Fruit fly (Drosophila melanogaster): Measurements from ENCODE around the gene xit.

Gene xit

DNA sequence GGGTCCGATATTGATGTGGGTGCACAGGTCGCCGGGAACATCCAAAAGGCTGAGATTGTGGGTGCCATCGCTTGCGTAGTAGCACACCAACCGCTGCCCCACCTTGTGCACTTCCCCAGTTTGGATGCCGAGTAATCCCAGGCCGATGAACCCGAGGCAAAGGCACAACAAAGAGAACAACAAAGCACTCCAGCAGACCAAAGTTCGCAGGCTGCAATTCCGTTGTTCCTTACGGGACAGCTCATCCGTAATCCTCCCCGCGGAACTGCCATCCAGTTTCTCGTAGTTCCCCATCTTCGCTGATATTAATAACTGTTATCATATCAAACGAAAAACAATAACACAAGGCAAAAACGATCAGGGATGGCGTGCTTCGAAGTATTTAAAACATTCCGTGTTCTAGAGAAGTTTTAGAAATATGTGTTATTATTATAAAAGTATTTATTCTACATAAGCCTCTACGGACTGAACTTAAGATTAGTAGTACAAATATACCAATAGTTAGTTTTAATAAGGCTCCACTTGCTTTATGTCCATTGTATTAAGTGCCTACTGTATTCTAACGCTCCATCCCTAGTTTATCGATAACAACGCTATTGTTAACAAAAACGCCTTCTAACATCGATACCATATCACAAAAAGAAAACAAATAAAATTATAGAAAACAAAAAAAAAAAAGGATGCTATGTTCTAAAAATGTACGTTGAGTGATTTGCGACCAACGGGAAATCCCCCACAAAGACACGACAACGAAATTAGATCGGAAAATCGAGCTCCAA is 28.6 kb downstream of the xit start, which contains the start of the genes Cht11 and CG4558 (continued):
- TF ChIP-seq onecut (GFP tag; IDR thresholded peaks at IDR 0.05) (peak; percentile 56), jumu (GFP tag; optimal IDR thresholded peaks at IDR 0.05) (peak; percentile 64), tna (GFP tag; IDR thresholded peaks at IDR 0.05; ENCODE audit: partially characterized antibody) (peak; percentile 24; the same call in 1 of the 2 replicates), CG14965 (GFP tag; optimal IDR thresholded peaks at IDR 0.05; ENCODE audit: borderline replicate concordance) (no peak), Rfx (GFP tag; IDR thresholded peaks at IDR 0.05) (peak; percentile 87), CG17802 (tag; optimal IDR thresholded peaks at IDR 0.05) (peak; percentile 20), yki (optimal IDR thresholded peaks at IDR 0.05) (no peak), Jarid2 (GFP tag; optimal IDR thresholded peaks at IDR 0.05) (peak; percentile 8), Xbp1 (GFP tag; optimal IDR thresholded peaks at IDR 0.05) (peak; percentile 87), gem (tag; optimal IDR thresholded peaks at IDR 0.05) (peak; percentile 92), Gsc (GFP tag; IDR thresholded peaks at IDR 0.05) (peak; percentile 14; the same call in 1 of the 2 replicates), CG10209 (GFP tag; optimal IDR thresholded peaks at IDR 0.05) (peak; percentile 76), CG7372 (GFP tag; IDR thresholded peaks at IDR 0.05) (peak; percentile 84), CG7786 (GFP tag; optimal IDR thresholded peaks at IDR 0.05) (peak; percentile 58), Oaz (GFP tag; IDR thresholded peaks at IDR 0.05) (peak; percentile 50; the same call in 1 of the 2 replicates), kay (GFP tag; optimal IDR thresholded peaks at IDR 0.05) (peak; percentile 77), wdn (GFP tag; IDR thresholded peaks at IDR 0.05) (peak; percentile 72), CG8478 (optimal IDR thresholded peaks at IDR 0.05) (no peak), NFAT (GFP tag; IDR thresholded peaks at IDR 0.05) (peak; percentile 71), jigr1 (GFP tag; IDR thresholded peaks at IDR 0.05) (0 out of 3 replicates have a peak, but pooled peaks have one; percentile 29), CG8388 (GFP tag; optimal IDR thresholded peaks at IDR 0.05) (peak; percentile 76), gsb-n (tag; optimal IDR thresholded peaks at IDR 0.05) (peak; percentile 68), Eip74EF (GFP tag; optimal IDR thresholded peaks at IDR 0.05) (peak in 1 of 2 experiments; percentile 56), D19B (GFP tag; optimal IDR thresholded peaks at IDR 0.05) (peak; percentile 60), CG17568 (GFP tag; optimal IDR thresholded peaks at IDR 0.05) (no peak), ewg (GFP tag; optimal IDR thresholded peaks at IDR 0.05) (peak; percentile 58), gce (GFP tag; IDR thresholded peaks at IDR 0.05) (0 out of 3 replicates have a peak, but pooled peaks have one; percentile 49), CG17328 (GFP tag; IDR thresholded peaks at IDR 0.05) (peak; percentile 82), CG33557 (GFP tag; optimal IDR thresholded peaks at IDR 0.05) (peak; percentile 67), CG9817 (tag; optimal IDR thresholded peaks at IDR 0.05) (peak; percentile 83), ranshi (GFP tag; IDR thresholded peaks at IDR 0.05) (peak; percentile 84), CG11723 (GFP tag; optimal IDR thresholded peaks at IDR 0.05) (peak; percentile 10), CG12769 (tag; optimal IDR thresholded peaks at IDR 0.05) (no peak), sens-2 (GFP tag; IDR thresholded peaks at IDR 0.05) (0 out of 2 replicates have a peak, but pooled peaks have one; percentile 26), caup (GFP tag; optimal IDR thresholded peaks at IDR 0.05; ENCODE audit: severe bottlenecking) (peak; percentile 74), z (GFP tag; IDR thresholded peaks at IDR 0.05) (no peak), Usf (GFP tag; optimal IDR thresholded peaks at IDR 0.05) (peak; percentile 60), knrl (GFP tag; IDR thresholded peaks at IDR 0.05; ENCODE audit: partially characterized antibody) (peak; percentile 44; the same call in 2 of the 3 replicates), hb (GFP tag; IDR thresholded peaks at IDR 0.05; ENCODE audit: partially characterized antibody) (0 out of 3 replicates have a peak, but pooled peaks have one; percentile 42), cg (GFP tag; optimal IDR thresholded peaks at IDR 0.05) (no peak), Hr51 (GFP tag; optimal IDR thresholded peaks at IDR 0.05) (peak; percentile 36 to 80), CG8359 (GFP tag; optimal IDR thresholded peaks at IDR 0.05; ENCODE audit: borderline replicate concordance) (no peak), da (GFP tag; optimal IDR thresholded peaks at IDR 0.05) (no peak), twi (tag; optimal IDR thresholded peaks at IDR 0.05) (peak; percentile 47), toy (GFP tag; IDR thresholded peaks at IDR 0.05) (peak; percentile 30; the same call in 1 of the 2 replicates), corto (GFP tag; optimal IDR thresholded peaks at IDR 0.05) (peak; percentile 69), CG13296 (GFP tag; optimal IDR thresholded peaks at IDR 0.05) (peak; percentile 78), CG6854 (GFP tag; optimal IDR thresholded peaks at IDR 0.05) (peak; percentile 37)
